Worm (Caenorhabditis elegans): ENCODE data around the gene F25B5.6.

DNA sequence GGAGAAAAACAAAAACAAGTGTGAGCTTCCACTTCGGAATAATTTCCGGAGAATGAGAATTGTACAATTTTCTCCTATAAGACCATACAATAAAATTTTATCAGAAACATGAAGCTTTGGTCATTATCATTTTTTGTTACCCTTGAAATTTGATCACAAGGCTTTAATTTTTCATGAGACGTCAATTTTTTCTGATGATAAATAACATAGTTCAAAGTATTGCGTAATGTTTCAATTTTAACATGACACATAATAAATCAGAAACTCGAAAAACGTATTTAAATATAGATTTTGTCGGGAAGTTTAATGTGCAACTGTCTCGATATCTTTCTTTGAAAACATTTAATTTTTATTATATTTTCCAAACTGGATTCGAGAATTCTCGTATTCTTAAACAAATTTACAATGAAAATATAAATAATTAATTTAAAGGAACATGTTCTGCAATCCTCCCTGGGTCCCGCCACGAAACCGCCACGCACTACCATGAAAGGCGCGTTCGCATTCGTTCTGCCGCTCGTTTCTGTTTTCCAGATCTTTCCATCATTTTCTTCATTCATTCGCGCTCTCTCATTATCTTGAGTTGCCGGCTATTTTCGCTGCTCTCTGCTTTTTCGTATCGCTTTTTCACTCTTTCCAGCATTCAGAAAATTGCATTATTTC, 9.6 kb downstream of the F25B5.6 start:
- TF ChIP-seq R02D3.7 (tag; optimal IDR thresholded peaks at IDR 0.05) (no peak), fos-1 (tag; optimal IDR thresholded peaks at IDR 0.05) (no peak), mdl-1 (tag; optimal IDR thresholded peaks at IDR 0.05) (no peak), egl-27 (tag; optimal IDR thresholded peaks at IDR 0.05) (no peak), unc-39 (tag; optimal IDR thresholded peaks at IDR 0.05) (no peak), ztf-11 (tag; optimal IDR thresholded peaks at IDR 0.05) (no peak)

Data from whole organism, L3 larva.